Worm (Caenorhabditis elegans): Measurements from ENCODE around the gene T06A10.2.

ce11 chrIV:16926558-16926957 lies 31.2 kb downstream of the T06A10.2 start:
- TF ChIP-seq odd-2 (tag; optimal IDR thresholded peaks at IDR 0.05) (no peak), pha-4 (tag; optimal IDR thresholded peaks at IDR 0.05) (no peak), ceh-9 (tag; optimal IDR thresholded peaks at IDR 0.05) (no peak), ceh-14 (tag; optimal IDR thresholded peaks at IDR 0.05) (no peak), pat-9 (tag; optimal IDR thresholded peaks at IDR 0.05) (no peak), K09A11.1 (tag; optimal IDR thresholded peaks at IDR 0.05; ENCODE audit: insufficient read depth) (no peak), ama-1 (optimal IDR thresholded peaks at IDR 0.05) (no peak), hlh-8 (tag; optimal IDR thresholded peaks at IDR 0.05) (no peak), K02D7.2 (tag; optimal IDR thresholded peaks at IDR 0.05) (no peak), ceh-45 (GFP tag; IDR thresholded peaks at IDR 0.05) (no peak), elt-2 (tag; optimal IDR thresholded peaks at IDR 0.05) (no peak), unc-86 (tag; optimal IDR thresholded peaks at IDR 0.05) (no peak)
